Fruit fly (Drosophila melanogaster) whole organism, embryonic: ENCODE results near the gene Agpat4.

ENCODE experiments used
- Abd-B ChIP-seq: fragments of 200-800 bp; sonication (Bioruptor generic); optimal IDR thresholded peaks from 2 replicates; lab custom pipeline; 2018; ENCODE audit warnings: missing biosample characterization, mild to moderate bottlenecking, missing genetic modification characterization, moderate library complexity
- Aef1 ChIP-seq: fragments of 200-800 bp; sonication (Bioruptor generic); IDR thresholded peaks from 3 replicates; pipeline ENCODE4 v1.3.6; 2022; ENCODE audit warnings: missing biosample characterization, missing genetic modification characterization
- Bteb2 ChIP-seq: fragments of 200-800 bp; sonication (Bioruptor generic); optimal IDR thresholded peaks from 2 replicates; lab custom pipeline; 2016; ENCODE audit warnings: missing biosample characterization, missing genetic modification characterization
- CG12155 ChIP-seq: fragments of 200-800 bp; sonication (Bioruptor generic); optimal IDR thresholded peaks from 3 replicates; lab custom pipeline; 2016; ENCODE audit warnings: missing biosample characterization, missing genetic modification characterization
- CG12769 ChIP-seq: fragments of 200-800 bp; sonication (Bioruptor generic); optimal IDR thresholded peaks from 2 replicates; lab custom pipeline; 2019; ENCODE audit warnings: missing biosample characterization, mild to moderate bottlenecking, missing genetic modification characterization, moderate library complexity
- CG14710 ChIP-seq: fragments of 200-800 bp; sonication (Bioruptor generic); optimal IDR thresholded peaks from 3 replicates; lab custom pipeline; 2019; ENCODE audit warnings: missing biosample characterization, mild to moderate bottlenecking, missing genetic modification characterization, moderate library complexity
- CG17186 ChIP-seq: fragments of 200-800 bp; sonication (Bioruptor generic); optimal IDR thresholded peaks from 3 replicates; lab custom pipeline; 2017; ENCODE audit warnings: missing biosample characterization, missing genetic modification reagents, missing genetic modification characterization
- CG17912 ChIP-seq: fragments of 200-800 bp; sonication (Bioruptor generic); optimal IDR thresholded peaks from 2 replicates; lab custom pipeline; 2018; ENCODE audit warnings: missing biosample characterization, mild to moderate bottlenecking, missing genetic modification characterization
- CG2199 ChIP-seq: fragments of 200-800 bp; sonication (Bioruptor generic); IDR thresholded peaks from 3 replicates; pipeline ENCODE4 v1.3.6; 2022; ENCODE audit warnings: missing biosample characterization, missing genetic modification characterization
- CG33213 ChIP-seq: fragments of 200-800 bp; sonication (Bioruptor generic); optimal IDR thresholded peaks from 3 replicates; lab custom pipeline; 2016; ENCODE audit warnings: missing biosample characterization, missing genetic modification characterization
- CG3838 ChIP-seq: fragments of 200-800 bp; sonication (Bioruptor generic); optimal IDR thresholded peaks from 3 replicates; lab custom pipeline; 2016; ENCODE audit warnings: missing biosample characterization, missing genetic modification characterization
- CG42726 ChIP-seq: fragments of 200-800 bp; sonication (Bioruptor generic); IDR thresholded peaks from 2 replicates; pipeline ENCODE4 v1.3.6; 2022; ENCODE audit warnings: missing biosample characterization, missing genetic modification characterization; ENCODE audit not compliant: partially characterized antibody
- CG4707 ChIP-seq: fragments of 200-800 bp; sonication (Bioruptor generic); optimal IDR thresholded peaks from 2 replicates; lab custom pipeline; 2018; ENCODE audit warnings: missing biosample characterization, mild to moderate bottlenecking, missing genetic modification characterization, moderate library complexity
- CG6765 ChIP-seq: fragments of 200-800 bp; sonication (Bioruptor generic); optimal IDR thresholded peaks from 3 replicates; lab custom pipeline; 2017; ENCODE audit warnings: missing biosample characterization, mild to moderate bottlenecking, missing genetic modification characterization
- CG7745 ChIP-seq: fragments of 200-800 bp; sonication (Bioruptor generic); optimal IDR thresholded peaks from 2 replicates; lab custom pipeline; 2018; ENCODE audit warnings: missing biosample characterization, mild to moderate bottlenecking, missing genetic modification characterization, moderate library complexity
- CG8478 ChIP-seq: fragments of >200 bp; optimal IDR thresholded peaks from 2 replicates; lab custom pipeline; 2018
- CG8765 ChIP-seq: fragments of 200-800 bp; sonication (Bioruptor generic); IDR thresholded peaks from 2 replicates; pipeline ENCODE4 v1.3.6; 2022; ENCODE audit warnings: missing biosample characterization, missing genetic modification characterization
- Dll ChIP-seq: fragments of 200-800 bp; sonication (Bioruptor generic); IDR thresholded peaks from 4 replicates; pipeline ENCODE4 v1.3.6; 2022; ENCODE audit warnings: missing biosample characterization, missing genetic modification characterization; ENCODE audit not compliant: partially characterized antibody
- Drgx ChIP-seq: fragments of 200-800 bp; sonication (Bioruptor generic); IDR thresholded peaks from 2 replicates; pipeline ENCODE4 v1.3.6; 2022; ENCODE audit warnings: missing biosample characterization, missing genetic modification characterization
- Lpt ChIP-seq: fragments of >200 bp; optimal IDR thresholded peaks from 2 replicates; lab custom pipeline; 2018; ENCODE audit warnings: missing biosample characterization, missing genetic modification characterization
- Med ChIP-seq: fragments of 200-800 bp; sonication (Bioruptor generic); peaks from one replicate; lab custom pipeline; 2016; ENCODE audit warnings: missing biosample characterization, missing genetic modification characterization, mild to moderate bottlenecking, inconsistent platforms, moderate library complexity
- Mrtf ChIP-seq: fragments of 200-800 bp; sonication (Bioruptor generic); IDR thresholded peaks from 3 replicates; pipeline ENCODE4 v1.3.6; 2022; ENCODE audit warnings: missing biosample characterization, missing genetic modification characterization
- NC2α ChIP-seq: fragments of 200-800 bp; sonication (Bioruptor generic); optimal IDR thresholded peaks from 2 replicates; lab custom pipeline; 2016; ENCODE audit warnings: missing biosample characterization, missing genetic modification characterization
- NK7.1 ChIP-seq: fragments of 200-800 bp; sonication (Bioruptor generic); optimal IDR thresholded peaks from 3 replicates; lab custom pipeline; 2016; ENCODE audit warnings: missing biosample characterization, missing genetic modification characterization
- Oaz ChIP-seq: fragments of 200-800 bp; sonication (Bioruptor generic); IDR thresholded peaks from 2 replicates; pipeline ENCODE4 v1.3.6; 2022; ENCODE audit warnings: missing biosample characterization, missing genetic modification characterization
- Pdp1 ChIP-seq, 2 experiments: fragments of 200-800 bp; sonication (Bioruptor generic); optimal IDR thresholded peaks; 3 replicates each; lab custom pipeline; 2016; ENCODE audit warnings: missing biosample characterization in 2 of 2, missing genetic modification characterization in 2 of 2, mild to moderate bottlenecking in 1 of 2, moderate library complexity in 1 of 2
- Rfx ChIP-seq: fragments of 200-800 bp; sonication (Bioruptor generic); IDR thresholded peaks from 2 replicates; pipeline ENCODE4 v1.3.6; 2022; ENCODE audit warnings: missing biosample characterization, missing genetic modification characterization
- Sin3A ChIP-seq: fragments of >200 bp; optimal IDR thresholded peaks from 2 replicates; lab custom pipeline; 2018
- Sox100B ChIP-seq: fragments of 200-800 bp; sonication (Bioruptor generic); optimal IDR thresholded peaks from 3 replicates; lab custom pipeline; 2018; ENCODE audit warnings: missing biosample characterization, mild to moderate bottlenecking, missing genetic modification characterization
- amos ChIP-seq: fragments of 200-800 bp; sonication (Bioruptor generic); IDR thresholded peaks from 2 replicates; pipeline ENCODE4 v1.3.6; 2022; ENCODE audit warnings: missing biosample characterization, missing genetic modification characterization; ENCODE audit not compliant: partially characterized antibody
- ap ChIP-seq: fragments of 200-800 bp; sonication (Bioruptor generic); IDR thresholded peaks from 2 replicates; pipeline ENCODE4 v1.3.6; 2022; ENCODE audit warnings: missing biosample characterization, missing genetic modification characterization
- bcd ChIP-seq: fragments of 200-800 bp; sonication (Bioruptor generic); optimal IDR thresholded peaks from 2 replicates; lab custom pipeline; 2017; ENCODE audit warnings: missing biosample characterization, mild to moderate bottlenecking, missing genetic modification characterization
- bsh ChIP-seq, 2 experiments: fragments of 200-800 bp; sonication (Bioruptor generic); optimal IDR thresholded peaks; 2 replicates each; lab custom pipeline; 2017 to 2018; ENCODE audit warnings: mild to moderate bottlenecking in 2 of 2, missing biosample characterization in 2 of 2, missing genetic modification characterization in 2 of 2, moderate library complexity in 1 of 2
- dati ChIP-seq: fragments of 200-800 bp; sonication (Bioruptor generic); IDR thresholded peaks from 2 replicates; pipeline ENCODE4 v1.3.6; 2022; ENCODE audit warnings: missing biosample characterization, missing genetic modification characterization
- ewg ChIP-seq: fragments of 200-800 bp; sonication (Bioruptor generic); optimal IDR thresholded peaks from 3 replicates; lab custom pipeline; 2017; ENCODE audit warnings: mild to moderate bottlenecking, missing biosample characterization, missing genetic modification reagents, missing genetic modification characterization
- gem ChIP-seq: fragments of 200-800 bp; sonication (Bioruptor generic); optimal IDR thresholded peaks from 2 replicates; lab custom pipeline; 2019; ENCODE audit warnings: missing biosample characterization, mild to moderate bottlenecking, missing genetic modification characterization, moderate library complexity
- hb ChIP-seq: fragments of 200-800 bp; sonication (Bioruptor generic); IDR thresholded peaks from 3 replicates; pipeline ENCODE4 v1.3.6; 2022; ENCODE audit warnings: missing biosample characterization, missing genetic modification characterization; ENCODE audit not compliant: partially characterized antibody
- inv ChIP-seq: fragments of 200-800 bp; sonication (Bioruptor generic); IDR thresholded peaks from 2 replicates; pipeline ENCODE4 v1.3.6; 2022; ENCODE audit warnings: missing biosample characterization, missing genetic modification characterization; ENCODE audit not compliant: partially characterized antibody
- lab ChIP-seq: fragments of 200-800 bp; sonication (Bioruptor generic); optimal IDR thresholded peaks from 3 replicates; lab custom pipeline; 2017; ENCODE audit warnings: missing biosample characterization, missing genetic modification characterization, mild to moderate bottlenecking, moderate library complexity, missing genetic modification reagents
- oc ChIP-seq: fragments of 200-800 bp; sonication (Bioruptor generic); optimal IDR thresholded peaks from 2 replicates; lab custom pipeline; 2018; ENCODE audit warnings: missing biosample characterization, mild to moderate bottlenecking, missing genetic modification characterization, moderate library complexity
- p53 ChIP-seq: fragments of 200-800 bp; sonication (Bioruptor generic); optimal IDR thresholded peaks from 2 replicates; lab custom pipeline; 2016; ENCODE audit warnings: missing biosample characterization, missing genetic modification characterization
- psq ChIP-seq: fragments of 200-800 bp; sonication (Bioruptor generic); optimal IDR thresholded peaks from 2 replicates; lab custom pipeline; 2017; ENCODE audit warnings: missing biosample characterization, missing genetic modification characterization
- rib ChIP-seq: fragments of 200-800 bp; sonication (Bioruptor generic); IDR thresholded peaks from 2 replicates; pipeline ENCODE4 v1.3.6; 2022; ENCODE audit warnings: missing biosample characterization, missing genetic modification characterization
- sens ChIP-seq: fragments of 200-800 bp; sonication (Bioruptor generic); peaks from one replicate; lab custom pipeline; 2016; ENCODE audit warnings: missing biosample characterization, missing genetic modification characterization
- sim ChIP-seq: fragments of 200-800 bp; sonication (Bioruptor generic); IDR thresholded peaks from 2 replicates; pipeline ENCODE4 v1.3.6; 2022; ENCODE audit warnings: missing biosample characterization, missing genetic modification characterization
- slou ChIP-seq: fragments of 200-800 bp; sonication (Bioruptor generic); optimal IDR thresholded peaks from 3 replicates; lab custom pipeline; 2016; ENCODE audit warnings: missing biosample characterization, missing genetic modification characterization
- sqz ChIP-seq: fragments of 200-800 bp; sonication (Bioruptor generic); optimal IDR thresholded peaks from 3 replicates; lab custom pipeline; 2018; ENCODE audit warnings: missing biosample characterization, mild to moderate bottlenecking, missing genetic modification characterization
- sug ChIP-seq: fragments of 200-800 bp; optimal IDR thresholded peaks from 2 replicates; lab custom pipeline; 2019; ENCODE audit warnings: missing biosample characterization, mild to moderate bottlenecking, missing genetic modification characterization, moderate library complexity
- ttk ChIP-seq: fragments of 200-800 bp; sonication (Bioruptor generic); IDR thresholded peaks from 2 replicates; pipeline ENCODE4 v2.1.2; 2022; ENCODE audit warnings: missing biosample characterization, missing genetic modification characterization
- yki ChIP-seq: fragments of >200 bp; optimal IDR thresholded peaks from 3 replicates; lab custom pipeline; 2018
- z ChIP-seq: fragments of 200-800 bp; sonication (Bioruptor generic); IDR thresholded peaks from 3 replicates; pipeline ENCODE4 v1.3.6; 2022; ENCODE audit warnings: missing biosample characterization, missing genetic modification characterization

Agpat4 gene

DNA sequence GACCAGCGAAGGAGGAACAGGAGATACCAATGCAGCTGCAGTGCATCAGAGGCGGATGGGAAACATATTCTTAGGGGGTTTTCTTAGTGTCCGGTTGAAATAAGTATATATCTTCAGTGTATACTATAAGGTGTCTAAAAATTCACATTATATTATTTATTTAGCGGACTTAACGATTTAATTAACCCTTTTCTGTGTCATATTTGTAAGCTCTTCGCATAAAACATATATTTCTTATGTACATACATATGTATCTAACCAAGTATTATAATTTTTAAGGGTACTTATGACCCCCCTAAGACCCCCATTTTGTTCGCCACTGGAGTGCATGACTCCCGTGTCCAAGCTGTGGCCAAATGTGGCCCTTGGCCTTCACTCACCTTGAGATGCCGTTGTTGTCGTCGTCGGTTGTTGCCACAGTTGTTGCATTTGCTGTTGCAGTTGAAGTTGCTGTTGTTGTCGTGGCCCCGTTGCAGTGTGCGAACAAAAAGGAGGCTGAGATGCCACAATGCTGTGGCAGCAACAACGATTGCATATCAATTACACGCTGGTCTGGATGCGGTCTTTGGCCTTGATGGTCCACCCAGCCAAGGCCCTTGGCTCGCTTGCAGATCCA lies 20.1 kb downstream of the Agpat4 start (continued):
- TF ChIP-seq CG3838 (GFP tag; lab: Kevin White, UChicago) (no peak), bsh (GFP tag; optimal IDR thresholded peaks at IDR 0.05; lab: Kevin White, UChicago) (peak in 1 of 2 experiments; percentile 89), rib (GFP tag; lab: Robert Waterston, UW) (no peak), Abd-B (no peak), bcd (no peak), ewg (GFP tag; lab: Kevin White, UChicago) (no peak), Med (GFP tag; lab: Kevin White, UChicago) (peak; percentile 57), CG8478 (lab: Kevin White, UChicago) (peak; percentile 45), slou (GFP tag; lab: Kevin White, UChicago) (no peak), ttk (GFP tag; lab: Robert Waterston, UW) (no peak), NC2α (GFP tag; lab: Kevin White, UChicago) (no peak), Drgx (GFP tag; lab: Robert Waterston, UW) (peak; percentile 21; the same call in 1 of the 2 replicates), hb (0 out of 3 replicates have a peak, but pooled peaks have one; percentile 28), Dll (GFP tag; lab: Robert Waterston, UW) (no peak), sqz (GFP tag; lab: Kevin White, UChicago) (no peak)
- TF ChIP-seq, all 482 proteins: peak for 9

DNA sequence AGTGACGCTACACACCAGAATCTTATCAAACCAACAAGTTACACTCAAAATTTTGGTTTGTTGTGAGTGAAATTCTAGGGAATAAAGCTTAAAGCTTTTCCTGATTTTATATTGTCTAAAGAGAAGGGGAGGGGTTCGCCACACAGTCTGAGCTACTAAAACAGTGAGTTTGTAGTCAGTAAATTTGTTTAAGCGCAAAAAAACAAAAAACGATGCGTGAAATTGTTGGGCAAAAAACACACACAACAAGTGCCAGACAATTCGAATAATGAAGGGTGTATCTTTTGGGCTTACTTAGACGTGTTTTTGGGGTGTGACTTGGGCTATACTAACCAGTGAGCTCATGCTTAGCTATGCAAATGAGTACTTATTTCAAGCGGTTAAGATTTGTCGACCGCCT lies 21.6 kb downstream of the Agpat4 start:
- TF ChIP-seq CG7745 (tag; lab: Kevin White, UChicago): no peak
- TF ChIP-seq CG42726 (GFP tag; lab: Robert Waterston, UW): no peak
- TF ChIP-seq Sin3A: no peak
- no peak for TF ChIP-seq oc (tag; lab: Kevin White, UChicago)
- no peak for TF ChIP-seq CG33213 (GFP tag; lab: Kevin White, UChicago)
- TF ChIP-seq yki (lab: Kevin White, UChicago): no peak
- no peak for TF ChIP-seq Pdp1 (GFP tag; optimal IDR thresholded peaks at IDR 0.05; lab: Kevin White, UChicago)
- TF ChIP-seq ap: no peak
- TF ChIP-seq dati (GFP tag; lab: Robert Waterston, UW): no peak
- peak; percentile 29 for TF ChIP-seq lab (GFP tag; lab: Kevin White, UChicago)
- TF ChIP-seq psq (GFP tag; lab: Kevin White, UChicago): no peak
- TF ChIP-seq z (GFP tag; lab: Robert Waterston, UW): peak; percentile 88; the same call in 2 of the 3 replicates
- TF ChIP-seq sug (tag; lab: Kevin White, UChicago): no peak
- peak; percentile 18 for TF ChIP-seq CG12769 (tag; lab: Kevin White, UChicago)
- TF ChIP-seq CG8765 (GFP tag; lab: Robert Waterston, UW): no peak
- TF ChIP-seq CG12155 (GFP tag; lab: Kevin White, UChicago): no peak
- TF ChIP-seq amos (GFP tag; lab: Robert Waterston, UW): peak; percentile 31; the same call in 1 of the 2 replicates
- no peak for TF ChIP-seq Mrtf (GFP tag; lab: Robert Waterston, UW)
- peak; percentile 26; the same call in 1 of the 2 replicates for TF ChIP-seq Rfx (GFP tag; lab: Robert Waterston, UW)
- TF ChIP-seq hb: no peak
- no peak for TF ChIP-seq sim
- no peak for TF ChIP-seq Oaz
- TF ChIP-seq Sox100B (GFP tag; lab: Kevin White, UChicago): no peak
- peak; percentile 56 for TF ChIP-seq sens
- TF ChIP-seq CG4707 (GFP tag; lab: Kevin White, UChicago): no peak
- TF ChIP-seq CG6765 (GFP tag; lab: Kevin White, UChicago): no peak
- no peak for TF ChIP-seq CG2199
- TF ChIP-seq NK7.1 (GFP tag; lab: Kevin White, UChicago): no peak
- no peak for TF ChIP-seq p53 (GFP tag; lab: Kevin White, UChicago)
- no peak for TF ChIP-seq Aef1 (GFP tag; lab: Robert Waterston, UW)
- no peak for TF ChIP-seq Bteb2 (GFP tag; lab: Kevin White, UChicago)
- TF ChIP-seq inv (GFP tag; lab: Robert Waterston, UW): no peak
- TF ChIP-seq Lpt (GFP tag; lab: Kevin White, UChicago): no peak
- no peak for TF ChIP-seq CG14710 (tag; lab: Kevin White, UChicago)
- TF ChIP-seq CG17912 (GFP tag; lab: Kevin White, UChicago): no peak
- TF ChIP-seq gem (tag; lab: Kevin White, UChicago): no peak
- no peak for TF ChIP-seq CG17186 (GFP tag; lab: Kevin White, UChicago)
